Worm (Caenorhabditis elegans): ENCODE results near the gene dhs-6.

The dhs-6 gene

DNA sequence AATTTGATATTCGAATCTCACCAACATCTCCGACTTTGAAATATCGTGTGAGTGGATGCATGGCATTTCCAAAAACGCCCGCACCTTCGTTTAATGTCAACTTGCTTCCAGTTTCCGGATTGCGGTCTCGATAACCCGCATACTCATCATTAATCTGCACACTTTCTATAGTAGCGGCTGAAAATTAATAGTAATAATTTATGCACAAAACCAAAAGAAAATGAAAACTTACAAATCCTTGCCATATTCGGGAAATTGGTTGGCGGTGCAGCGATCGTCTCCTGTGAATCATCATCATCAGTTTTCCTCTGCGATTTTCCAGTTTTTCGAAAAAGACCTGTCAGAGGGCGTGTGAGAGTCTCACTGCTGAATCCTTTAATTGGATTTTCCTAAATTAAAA lies 41.0 kb upstream of the dhs-6 start:
- TF ChIP-seq fkh-3 (tag; optimal IDR thresholded peaks at IDR 0.05) (no peak), cebp-2 (GFP tag; IDR thresholded peaks at IDR 0.05) (no peak), ztf-18 (tag; optimal IDR thresholded peaks at IDR 0.05) (no peak), chd-7 (tag; optimal IDR thresholded peaks at IDR 0.05) (no peak), Y53G8AR.9 (GFP tag; conservative IDR thresholded peaks at IDR 0.05) (no peak), snpc-1.3 (tag; optimal IDR thresholded peaks at IDR 0.05; ENCODE audit: insufficient read depth) (no peak), madf-3 (GFP tag; IDR thresholded peaks at IDR 0.05) (no peak), dpff-1 (tag; optimal IDR thresholded peaks at IDR 0.05) (no peak), ztf-25 (GFP tag; IDR thresholded peaks at IDR 0.05) (no peak), tbx-9 (tag; optimal IDR thresholded peaks at IDR 0.05; ENCODE audit: borderline replicate concordance) (no peak)

DNA sequence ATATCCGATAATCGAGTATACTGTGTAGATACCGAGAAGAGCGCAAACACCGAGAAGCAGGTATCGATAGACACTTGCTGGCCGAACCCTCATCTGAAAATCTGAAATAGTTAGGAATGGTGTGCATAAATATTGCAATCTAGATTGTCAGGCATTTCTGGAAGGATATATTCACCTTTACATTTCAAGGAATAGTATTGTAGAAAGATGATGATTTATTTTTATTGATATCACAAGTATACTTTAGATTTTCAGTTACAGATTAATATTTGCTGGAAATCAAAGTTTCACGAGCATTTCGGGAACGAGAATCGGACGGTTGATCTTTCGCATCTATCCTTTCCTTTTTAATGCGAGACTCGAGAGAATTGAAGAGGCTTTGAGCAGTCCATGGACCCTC lies 40.6 kb upstream of the dhs-6 start, which contains the start of gene fut-3:
TSS of gene fut-3 (minus strand) at position 101 of the 400 bp plus-strand sequence.
- TF ChIP-seq lin-26 (GFP tag; IDR thresholded peaks at IDR 0.05) (no peak), nfyb-1 (GFP tag; IDR thresholded peaks at IDR 0.05) (0 out of 2 replicates have a peak, but pooled peaks have one; percentile 37)

- TF ChIP-seq atf-7 (tag; optimal IDR thresholded peaks at IDR 0.05) (no peak), cebp-2 (GFP tag; IDR thresholded peaks at IDR 0.05) (no peak), aptf-2 (GFP tag; conservative IDR thresholded peaks at IDR 0.05) (no peak), lin-40 (tag; optimal IDR thresholded peaks at IDR 0.05) (no peak), cebp-1 (GFP tag; IDR thresholded peaks at IDR 0.05) (no peak), cebp-1 (tag; optimal IDR thresholded peaks at IDR 0.05) (no peak), egl-44 (GFP tag; IDR thresholded peaks at IDR 0.05) (no peak), chd-7 (tag; optimal IDR thresholded peaks at IDR 0.05) (no peak), hsf-1 (GFP tag; IDR thresholded peaks at IDR 0.05) (no peak), ztf-26 (tag; optimal IDR thresholded peaks at IDR 0.05) (no peak), unc-130 (GFP tag; optimal IDR thresholded peaks at IDR 0.05) (no peak), fkh-3 (tag; optimal IDR thresholded peaks at IDR 0.05) (no peak), bed-1 (GFP tag; IDR thresholded peaks at IDR 0.05) (no peak), sdz-38 (tag; optimal IDR thresholded peaks at IDR 0.05) (no peak), ceh-27 (GFP tag; optimal IDR thresholded peaks at IDR 0.05) (no peak)
Measured at ce11 chrII:5654215-5654614, 35.1 kb upstream of the dhs-6 start, which contains the start of gene F59E12.1. Gene F59E12.1 (plus strand): TSS chrII:5654515.

ce11 chrII:5652334-5652733 lies 33.2 kb upstream of the dhs-6 start, which contains the start of gene bli-2:
Gene bli-2 (minus strand): TSS chrII:5652434.
- TF ChIP-seq nfyb-1 (GFP tag; IDR thresholded peaks at IDR 0.05) (no peak), lsl-1 (GFP tag; optimal IDR thresholded peaks at IDR 0.05) (no peak), Y79H2A.3 (GFP tag; conservative IDR thresholded peaks at IDR 0.05) (no peak), F52B5.7 (tag; optimal IDR thresholded peaks at IDR 0.05) (no peak), zfh-2 (GFP tag; conservative IDR thresholded peaks at IDR 0.05) (no peak), ceh-58 (GFP tag; IDR thresholded peaks at IDR 0.05) (no peak), mcd-1 (GFP tag; IDR thresholded peaks at IDR 0.05) (no peak), attf-3 (GFP tag; conservative IDR thresholded peaks at IDR 0.05) (no peak)

DNA sequence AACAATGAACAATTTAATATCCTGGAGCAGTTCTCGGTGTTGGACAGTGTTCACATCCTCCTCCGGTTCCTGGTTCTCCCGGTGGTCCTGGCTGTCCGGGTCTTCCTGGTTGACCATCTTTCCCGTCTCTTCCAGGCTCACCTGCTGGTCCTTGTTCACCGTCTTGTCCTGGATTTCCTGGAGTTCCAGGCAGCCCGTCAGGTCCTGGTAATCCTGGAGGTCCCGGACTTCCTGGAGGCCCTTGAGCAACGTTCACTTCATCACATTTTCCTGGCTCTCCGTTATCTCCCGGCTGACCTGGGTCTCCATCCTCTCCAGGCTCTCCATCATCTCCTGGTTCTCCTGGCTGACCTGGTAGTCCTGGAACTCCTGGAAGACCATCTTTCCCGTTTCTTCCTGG lies 32.3 kb upstream of the dhs-6 start:
- peak; percentile 85 for TF ChIP-seq zfh-2 (GFP tag; conservative IDR thresholded peaks at IDR 0.05)
- peak; percentile 64; the same call in 1 of the 2 replicates for TF ChIP-seq egrh-3 (GFP tag; IDR thresholded peaks at IDR 0.05)
- TF ChIP-seq F23B12.7 (tag; optimal IDR thresholded peaks at IDR 0.05; ENCODE audit: insufficient read depth), result no peak
- no peak for TF ChIP-seq ekl-4 (GFP tag; IDR thresholded peaks at IDR 0.05)
- no peak for TF ChIP-seq akir-1 (GFP tag; optimal IDR thresholded peaks at IDR 0.05)
- TF ChIP-seq mxl-1 (tag; optimal IDR thresholded peaks at IDR 0.05), result no peak
- no peak for TF ChIP-seq mes-4 (tag; optimal IDR thresholded peaks at IDR 0.05)
- TF ChIP-seq ztf-3 (GFP tag; optimal IDR thresholded peaks at IDR 0.05), result no peak
- no peak for TF ChIP-seq hrde-1 (tag; optimal IDR thresholded peaks at IDR 0.05; ENCODE audit: borderline replicate concordance)
- no peak for TF ChIP-seq sea-2 (GFP tag; IDR thresholded peaks at IDR 0.05)
